Fruit fly (Drosophila melanogaster) whole organism, larva: Measurements from ENCODE around the gene CG12945.

ENCODE experiments used
- noc ChIP-seq: fragments of 200-800 bp; sonication (Bioruptor generic); optimal IDR thresholded peaks from 3 replicates; lab custom pipeline; 2019; ENCODE audit warnings: missing biosample characterization, mild to moderate bottlenecking, missing genetic modification characterization, moderate library complexity

The CG12945 gene

DNA sequence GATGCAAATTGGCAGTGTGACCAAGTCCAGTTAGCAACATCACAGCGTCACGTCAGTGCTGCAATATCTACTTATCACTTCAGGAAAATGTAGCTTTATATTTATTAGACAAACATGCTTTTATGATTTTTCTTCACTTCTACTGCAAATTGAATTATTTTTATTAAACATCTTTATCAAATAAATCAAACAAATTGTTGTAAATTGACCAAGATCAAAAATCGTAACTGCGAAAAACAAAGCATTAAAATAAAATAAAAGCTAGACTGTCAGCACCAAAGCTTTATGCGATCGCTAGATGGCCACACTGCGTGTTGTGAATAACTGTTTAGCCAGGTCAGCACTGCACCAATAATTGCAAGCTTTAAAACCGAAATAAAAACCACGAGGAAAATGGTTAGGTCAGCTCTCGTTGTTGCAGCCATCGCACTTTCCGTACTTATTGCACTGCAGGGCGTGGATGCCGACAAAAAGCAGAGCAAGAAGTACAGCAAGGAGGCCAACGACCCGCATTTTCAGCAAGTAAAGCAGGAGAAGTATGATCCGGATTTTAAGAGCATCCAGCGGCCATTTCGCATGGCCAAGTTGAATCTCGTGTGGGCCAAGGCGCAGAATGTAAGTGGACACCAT, at the start of gene CG12945, which contains the start of gene CG8507:
Gene CG12945 (minus strand): TSS at position 45 of the 630 bp plus-strand sequence.
Gene CG8507 (plus strand): TSS at position 307 of the 630 bp plus-strand sequence.
- peak; percentile 50 for TF ChIP-seq noc (tag; lab: Kevin White, UChicago)

DNA sequence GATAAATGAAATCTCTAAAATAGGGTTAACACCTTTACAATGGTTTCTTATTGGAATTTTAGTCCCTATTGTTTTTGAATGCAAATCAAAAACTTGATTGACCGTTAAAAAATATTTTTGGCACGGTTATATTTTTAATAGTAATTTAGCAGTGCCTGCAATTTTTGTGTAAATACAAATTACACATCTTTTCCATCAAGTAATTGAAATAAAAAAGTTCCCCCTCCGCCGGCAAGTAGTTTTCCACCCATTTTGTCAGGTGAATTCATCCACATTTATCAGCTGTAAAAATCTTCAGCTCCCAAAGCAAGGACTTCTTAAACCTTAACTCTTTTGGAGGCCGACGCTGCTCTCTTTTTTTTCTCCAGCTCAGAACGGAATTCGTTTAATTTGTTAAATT, 32.7 kb upstream of the CG12945 start, which contains the start of gene CG34302:
Gene CG34302 (minus strand): TSS at position 101 of the 400 bp plus-strand sequence.
- no peak for TF ChIP-seq noc (tag; lab: Kevin White, UChicago)

dm6 chr3R:9821091-9821490, 30.1 kb upstream of the CG12945 start, which contains the start of gene CG42857:
TSS of gene CG42857 (minus strand) at chr3R:9821191.
- TF ChIP-seq noc (tag; lab: Kevin White, UChicago): no peak

dm6 chr3R:9819777-9820176, 28.8 kb upstream of the CG12945 start, which contains the start of gene CG9458:
TSS of gene CG9458 (minus strand) at chr3R:9819877.
- TF ChIP-seq noc (tag; lab: Kevin White, UChicago): no peak

- no peak for TF ChIP-seq noc (tag; lab: Kevin White, UChicago)
Measured at dm6 chr3R:9818295-9818694, 27.3 kb upstream of the CG12945 start, which contains the start of gene CG9459. TSS of gene CG9459 (minus strand) at chr3R:9818395.

- no peak for TF ChIP-seq noc (tag; lab: Kevin White, UChicago)
Measured at dm6 chr3R:9816879-9817278, 25.9 kb upstream of the CG12945 start, which contains the start of gene CG16904. TSS of gene CG16904 (minus strand) at chr3R:9816979.

DNA sequence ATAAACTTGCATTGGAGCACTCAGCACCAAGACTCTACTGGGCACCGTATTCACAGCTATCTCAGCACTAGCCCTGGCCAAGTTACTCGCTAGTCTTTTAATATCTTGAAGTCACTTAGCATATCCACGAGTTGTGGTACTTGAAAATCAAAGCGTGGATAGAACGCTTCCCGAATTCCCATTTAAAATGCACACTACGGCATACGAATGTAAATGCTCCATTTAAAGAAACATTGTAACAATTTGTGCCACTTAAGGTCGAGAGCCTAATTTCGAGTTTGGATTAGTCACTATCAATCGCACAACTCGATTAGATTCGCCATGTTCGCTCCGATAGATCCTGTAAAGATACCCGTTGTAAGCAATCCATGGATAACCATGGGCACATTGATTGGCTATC, 22.8 kb upstream of the CG12945 start, which contains the start of gene eloF:
Gene eloF (plus strand): TSS at position 301 of the 400 bp plus-strand sequence.
- TF ChIP-seq noc (tag; lab: Kevin White, UChicago): no peak

DNA sequence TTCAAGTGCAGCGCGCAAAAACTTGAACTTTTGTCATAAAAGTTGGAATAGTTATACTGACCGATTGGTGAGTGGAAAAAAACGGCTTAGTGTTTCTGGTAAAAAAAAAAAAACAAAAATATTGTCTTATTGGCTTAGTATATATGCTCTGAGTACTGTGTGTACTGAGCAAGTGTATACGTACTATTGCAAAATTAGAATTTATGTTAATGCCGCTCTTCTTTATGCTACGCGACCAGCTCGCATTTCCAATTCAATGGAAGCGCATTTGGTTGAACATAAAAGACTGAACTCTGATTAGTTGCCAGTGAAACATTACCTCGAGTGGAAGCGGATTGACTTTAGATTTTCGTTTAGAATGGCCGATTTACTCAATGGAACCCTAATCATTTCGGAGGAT, 21.4 kb upstream of the CG12945 start, which contains the start of gene CG8534:
Gene CG8534 (plus strand): TSS at position 301 of the 400 bp plus-strand sequence.
- TF ChIP-seq noc (tag; lab: Kevin White, UChicago): no peak

- peak; percentile 52 for TF ChIP-seq noc (tag; lab: Kevin White, UChicago)
Measured at dm6 chr3R:9808946-9809545, 18.0 kb upstream of the CG12945 start, which contains the start of gene FBXO11. TSS of gene FBXO11 (minus strand) at chr3R:9809368.

DNA sequence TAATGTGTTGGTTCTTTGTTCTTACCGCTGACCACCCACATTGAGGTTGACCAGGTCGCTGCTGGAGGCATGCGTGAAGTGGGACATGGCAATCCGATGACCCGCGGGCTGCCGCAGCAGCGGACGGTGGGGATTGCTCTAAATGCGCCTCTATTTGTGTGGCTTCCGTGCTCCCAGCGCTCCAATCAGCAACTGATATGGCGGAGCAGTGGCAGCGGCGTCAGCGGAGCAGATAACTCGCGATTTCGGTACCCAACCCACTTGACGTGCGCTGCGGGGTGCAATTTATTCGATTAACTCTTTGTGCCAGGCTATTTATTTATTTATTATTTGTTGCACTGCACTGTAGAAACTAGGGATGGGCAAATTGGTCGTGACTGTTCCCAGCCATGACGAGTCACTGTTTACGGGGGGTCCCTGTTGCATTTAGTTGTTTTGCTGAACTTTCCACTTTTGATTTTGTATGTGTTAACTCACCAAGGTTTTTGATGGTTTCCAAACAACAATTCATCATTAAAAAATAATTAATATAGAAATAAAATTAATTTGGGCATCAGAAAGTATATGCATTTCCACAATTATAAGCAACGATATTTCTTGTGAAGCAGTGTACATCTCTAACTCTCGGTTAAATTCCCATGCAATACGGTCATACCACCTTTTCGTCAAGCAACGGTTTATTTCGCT, 9.8 kb upstream of the CG12945 start, which contains the start of the genes CG9467 and CG8526:
Gene CG9467 (minus strand): TSS at position 383 of the 687 bp plus-strand sequence.
Gene CG8526 (plus strand): TSS at position 637 of the 687 bp plus-strand sequence.
- TF ChIP-seq noc (tag; lab: Kevin White, UChicago): no peak

DNA sequence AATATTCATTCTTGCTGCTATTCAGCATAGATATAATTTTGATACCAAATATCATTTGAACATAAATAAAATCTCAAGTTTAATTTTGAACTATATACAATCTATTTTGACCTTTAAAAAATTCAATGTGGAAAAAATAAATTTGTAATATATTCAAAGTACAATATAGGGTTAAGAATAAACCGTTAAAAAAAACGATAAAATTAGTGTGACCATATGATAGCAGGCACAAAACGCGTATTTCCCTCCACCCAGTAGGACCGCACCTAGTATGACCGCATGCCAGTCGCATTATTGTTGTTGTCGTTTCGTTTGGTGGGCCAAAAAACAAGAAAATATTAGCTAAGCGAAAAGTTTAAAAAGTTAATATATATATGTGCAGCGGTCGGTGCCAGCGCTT, 2.0 kb upstream of the CG12945 start, which contains the start of gene CG8516:
Gene CG8516 (plus strand): TSS at position 278 of the 400 bp plus-strand sequence.
- TF ChIP-seq noc (tag; lab: Kevin White, UChicago): no peak

dm6 chr3R:9784341-9785062, 6.5 kb downstream of the CG12945 start, which contains the start of the genes MtnA and CG8500:
TSS of gene MtnA (minus strand) at chr3R:9784370.
TSS of gene CG8500 (plus strand) at chr3R:9784653.
- TF ChIP-seq noc (tag; lab: Kevin White, UChicago): no peak

DNA sequence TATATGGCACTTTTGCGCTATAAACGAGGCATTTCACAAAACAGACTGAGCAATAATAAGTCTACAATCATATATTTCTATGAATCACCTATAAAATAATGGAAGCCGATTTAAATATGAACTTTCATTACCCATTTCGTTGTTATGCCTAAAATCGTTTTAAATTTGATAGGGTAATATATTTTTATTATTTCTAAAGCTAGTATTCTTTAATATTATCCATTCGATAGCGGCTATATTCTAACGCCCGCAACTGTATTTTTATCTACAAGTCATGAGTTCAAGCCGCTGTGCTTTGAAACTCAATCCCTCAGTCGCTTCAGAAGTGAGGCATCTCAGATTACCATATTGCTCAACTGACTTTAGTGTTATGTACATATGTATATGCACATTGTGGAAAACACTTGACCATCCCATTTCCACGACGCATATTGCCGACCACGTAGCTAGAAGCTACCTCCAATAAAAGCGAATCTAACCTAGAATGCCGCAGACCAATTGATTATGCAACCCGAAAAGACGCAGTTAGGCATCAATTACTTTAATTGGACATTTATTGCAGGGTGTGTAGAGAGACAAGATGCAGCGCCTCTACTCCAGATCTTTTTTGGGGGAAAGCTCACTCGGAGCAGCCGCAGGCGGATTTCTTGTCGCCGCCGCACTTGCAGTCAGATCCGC, 7.6 kb downstream of the CG12945 start:
- no peak for TF ChIP-seq noc (tag; lab: Kevin White, UChicago)

- no peak for TF ChIP-seq noc (tag; lab: Kevin White, UChicago)
Measured at dm6 chr3R:9779764-9780163, 11.3 kb downstream of the CG12945 start, which contains the start of gene CG12947. TSS of gene CG12947 (plus strand) at chr3R:9780064.
